Worm (Caenorhabditis elegans) whole organism, L4 larva: ENCODE data around the gene urb-1.

Source experiments
- R02D3.7 ChIP-seq: fragments of 150-350 bp; sonication (generic microtip); optimal IDR thresholded peaks from 3 replicates; lab custom pipeline; 2014; ENCODE audit warnings: missing biosample characterization, missing genetic modification characterization
- ZK546.5 ChIP-seq, 2 experiments: sonication (generic microtip); optimal IDR thresholded peaks; 2 replicates each; lab custom pipeline; 2017; ENCODE audit warnings: missing biosample characterization in 2 of 2, missing genetic modification characterization in 2 of 2
- attf-4 ChIP-seq: sonication (generic microtip); optimal IDR thresholded peaks from 3 replicates; lab custom pipeline; 2017; ENCODE audit warnings: missing biosample characterization, missing genetic modification characterization
- ceh-82 ChIP-seq: sonication (generic microtip); optimal IDR thresholded peaks from 2 replicates; lab custom pipeline; 2017; ENCODE audit warnings: missing biosample characterization, missing genetic modification characterization
- daf-19 ChIP-seq: fragments of 200-800 bp; sonication (Bioruptor generic); conservative IDR thresholded peaks from 2 replicates; pipeline ENCODE4 v1.3.6; 2022; ENCODE audit warnings: missing genetic modification characterization, missing compliant biosample characterization
- dmd-8 ChIP-seq: fragments of 200-800 bp; sonication (Bioruptor generic); IDR thresholded peaks from 2 replicates; pipeline ENCODE4 v1.3.6; 2022; ENCODE audit warnings: missing genetic modification characterization, missing compliant biosample characterization
- duxl-1 ChIP-seq: sonication (generic microtip); optimal IDR thresholded peaks from 2 replicates; lab custom pipeline; 2016; ENCODE audit warnings: mild to moderate bottlenecking, missing genetic modification characterization, moderate library complexity, missing compliant biosample characterization; ENCODE audit not compliant: poor library complexity
- fkh-10 ChIP-seq: fragments of 150-350 bp; optimal IDR thresholded peaks from 2 replicates; lab custom pipeline; 2014; ENCODE audit warnings: missing biosample characterization, missing genetic modification reagents, missing genetic modification characterization
- nhr-237 ChIP-seq: sonication (generic microtip); optimal IDR thresholded peaks from 2 replicates; lab custom pipeline; 2017; ENCODE audit warnings: missing biosample characterization, missing genetic modification characterization
- pqm-1 ChIP-seq: sonication (generic microtip); optimal IDR thresholded peaks from 2 replicates; lab custom pipeline; 2017; ENCODE audit warnings: missing biosample characterization, missing genetic modification characterization
- snpc-4 ChIP-seq: fragments of 150-350 bp; optimal IDR thresholded peaks from 2 replicates; lab custom pipeline; 2014; ENCODE audit warnings: missing biosample characterization, missing genetic modification characterization
- unc-62 ChIP-seq, 3 experiments: fragments of 150-350 bp in 1 of 3; sonication (generic microtip); optimal IDR thresholded peaks in 2 of 3; peaks in 1 of 3; 1 replicate in 1 of 3; 2 replicates in 2 of 3; lab custom pipeline; 2014 to 2017; ENCODE audit warnings: missing biosample characterization in 3 of 3, missing genetic modification characterization in 3 of 3, missing genetic modification reagents in 3 of 3, missing genotype in 1 of 3

DNA sequence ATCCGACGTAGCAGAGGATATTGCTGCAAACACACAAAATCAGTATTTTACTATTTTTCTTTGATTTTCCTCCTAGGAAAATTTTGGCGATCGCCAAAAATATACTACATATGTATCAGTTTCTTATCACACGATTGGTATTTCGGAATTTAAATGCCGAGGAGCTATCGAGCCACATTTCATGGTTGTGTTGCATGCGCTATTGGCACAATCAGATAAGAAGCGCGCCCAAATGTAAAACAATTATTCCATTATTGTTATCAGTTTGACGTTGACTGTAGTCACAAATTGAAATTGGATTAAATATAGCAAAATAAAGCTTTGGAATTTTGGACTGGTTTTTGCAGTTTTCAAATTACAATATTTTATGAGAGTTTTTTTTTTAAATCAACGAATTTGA, 25.0 kb downstream of the urb-1 start:
- TF ChIP-seq dmd-8 (GFP tag; lab: Robert Waterston, UW): no peak
- no peak for TF ChIP-seq snpc-4
- no peak for TF ChIP-seq ZK546.5 (tag; optimal IDR thresholded peaks at IDR 0.05; lab: Kevin White, UChicago)
- TF ChIP-seq attf-4: no peak
- no peak for TF ChIP-seq R02D3.7 (tag; lab: Kevin White, UChicago)
- no peak for TF ChIP-seq ceh-82 (tag; lab: Kevin White, UChicago)
- peak; percentile 78 for TF ChIP-seq pqm-1 (tag; lab: Kevin White, UChicago)
- no peak for TF ChIP-seq nhr-237 (tag; lab: Kevin White, UChicago)
- TF ChIP-seq duxl-1 (tag; lab: Kevin White, UChicago): no peak
- no peak for TF ChIP-seq fkh-10
- no peak for TF ChIP-seq daf-19 (GFP tag; lab: Robert Waterston, UW)
- no peak for TF ChIP-seq unc-62 (GFP tag; optimal IDR thresholded peaks at IDR 0.05 in 1 of 2; lab: Kevin White, UChicago)
- no peak for TF ChIP-seq unc-62 (tag; optimal IDR thresholded peaks at IDR 0.05; lab: Kevin White, UChicago)
